Worm (Caenorhabditis elegans) whole organism, L4/young adult: Measurements from ENCODE around the gene pigg-1.

Experiments used
- W03F9.2 ChIP-seq: fragments of 150-350 bp; optimal IDR thresholded peaks from 2 replicates; lab custom pipeline; 2014; ENCODE audit warnings: missing biosample characterization, missing genetic modification characterization
- dao-5 ChIP-seq: sonication (generic microtip); optimal IDR thresholded peaks from 2 replicates; lab custom pipeline; 2016; ENCODE audit warnings: missing genotype, missing genetic modification characterization, moderate library complexity, missing compliant biosample characterization
- him-1 ChIP-seq: sonication (generic microtip); optimal IDR thresholded peaks from 2 replicates; lab custom pipeline; 2016; ENCODE audit warnings: missing genotype, missing genetic modification reagents, missing genetic modification characterization, missing compliant biosample characterization

DNA sequence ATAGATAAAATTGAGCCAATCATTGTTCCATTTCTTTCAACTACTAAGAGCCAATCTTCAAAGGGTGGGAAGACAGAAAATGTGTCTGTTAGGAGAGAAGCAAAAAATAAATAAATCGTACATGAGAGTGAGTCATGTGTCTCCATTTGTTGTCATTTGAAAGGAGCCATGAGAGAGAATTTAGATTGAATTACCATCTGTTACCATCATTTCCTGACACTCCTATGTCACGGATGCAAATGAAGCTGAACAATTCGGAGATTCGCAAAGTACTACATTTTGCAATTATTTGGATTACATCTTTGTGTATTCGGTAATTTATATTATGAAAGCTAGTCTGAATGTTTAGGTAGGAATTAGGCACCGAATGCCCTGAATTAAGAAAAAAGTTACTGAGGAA lies 11.6 kb downstream of the pigg-1 start:
- TF ChIP-seq dao-5 (no peak), him-1 (tag; lab: Kevin White, UChicago) (no peak), W03F9.2 (tag; lab: Kevin White, UChicago) (no peak)
